Worm (Caenorhabditis elegans) whole organism, L3 larva: Measurements from ENCODE around the gene spig-9.

Source experiments
- aly-2 ChIP-seq: fragments of 150-350 bp; optimal IDR thresholded peaks from 2 replicates; lab custom pipeline; 2014; ENCODE audit warnings: missing biosample characterization, missing genetic modification characterization
- ama-1 ChIP-seq: fragments of 150-350 bp; optimal IDR thresholded peaks from 2 replicates; lab custom pipeline; 2018
- ceh-16 ChIP-seq: sonication (generic microtip); optimal IDR thresholded peaks from 2 replicates; lab custom pipeline; 2017; ENCODE audit warnings: missing biosample characterization, missing genetic modification characterization
- ceh-28 ChIP-seq: fragments of 150-350 bp; optimal IDR thresholded peaks from 2 replicates; lab custom pipeline; 2014; ENCODE audit warnings: missing biosample characterization, missing genetic modification reagents, missing genetic modification characterization
- egl-5 ChIP-seq: fragments of 150-350 bp; optimal IDR thresholded peaks from 2 replicates; lab custom pipeline; 2017; ENCODE audit warnings: missing biosample characterization, missing genetic modification reagents, missing genetic modification characterization, inconsistent platforms
- elt-2 ChIP-seq: sonication (generic microtip); optimal IDR thresholded peaks from 2 replicates; lab custom pipeline; 2016; ENCODE audit warnings: missing genetic modification reagents, mild to moderate bottlenecking, missing genetic modification characterization, missing compliant biosample characterization
- elt-3 ChIP-seq, 3 experiments: fragments of 150-350 bp in 1 of 3; sonication (generic microtip) in 2 of 3; optimal IDR thresholded peaks; 2 replicates in 2 of 3; 4 replicates in 1 of 3; lab custom pipeline; 2014 to 2017; ENCODE audit warnings: missing biosample characterization in 3 of 3, missing genetic modification characterization in 3 of 3
- fkh-10 ChIP-seq: sonication (generic microtip); optimal IDR thresholded peaks from 2 replicates; lab custom pipeline; 2017; ENCODE audit warnings: missing biosample characterization, missing genetic modification reagents, missing genetic modification characterization
- fkh-2 ChIP-seq: fragments of 150-350 bp; optimal IDR thresholded peaks from 2 replicates; lab custom pipeline; 2014; ENCODE audit warnings: missing biosample characterization, missing genetic modification reagents, missing genetic modification characterization
- fos-1 ChIP-seq: fragments of 150-350 bp; optimal IDR thresholded peaks from 2 replicates; lab custom pipeline; 2014; ENCODE audit warnings: missing biosample characterization, missing genetic modification characterization
- hmg-11 ChIP-seq: sonication (generic microtip); optimal IDR thresholded peaks from 2 replicates; lab custom pipeline; 2016; ENCODE audit warnings: missing genetic modification characterization, missing compliant biosample characterization
- jun-1 ChIP-seq: fragments of 150-350 bp; optimal IDR thresholded peaks from 2 replicates; lab custom pipeline; 2014; ENCODE audit warnings: missing biosample characterization, missing genetic modification reagents, missing genetic modification characterization
- lin-39 ChIP-seq: fragments of 150-350 bp; optimal IDR thresholded peaks from 2 replicates; lab custom pipeline; 2018; ENCODE audit warnings: missing biosample characterization, missing genetic modification reagents, missing genetic modification characterization
- lsy-12 ChIP-seq: sonication (generic microtip); optimal IDR thresholded peaks from 2 replicates; lab custom pipeline; 2016; ENCODE audit warnings: mild to moderate bottlenecking, missing genetic modification characterization, missing compliant biosample characterization
- mdl-1 ChIP-seq: fragments of 150-350 bp; optimal IDR thresholded peaks from 2 replicates; lab custom pipeline; 2014; ENCODE audit warnings: missing biosample characterization, missing genetic modification characterization
- nfya-1 ChIP-seq: sonication (generic microtip); optimal IDR thresholded peaks from 2 replicates; lab custom pipeline; 2017; ENCODE audit warnings: missing genetic modification characterization, mild to moderate bottlenecking, missing compliant biosample characterization, antibody characterized with exemption, moderate library complexity; ENCODE audit not compliant: insufficient read depth
- nhr-11 ChIP-seq: fragments of 150-350 bp; optimal IDR thresholded peaks from 2 replicates; lab custom pipeline; 2014; ENCODE audit warnings: missing biosample characterization, missing genetic modification characterization
- nhr-12 ChIP-seq: fragments of 150-350 bp; optimal IDR thresholded peaks from 2 replicates; lab custom pipeline; 2014; ENCODE audit warnings: missing biosample characterization, missing genetic modification characterization
- nhr-23 ChIP-seq: fragments of 150-350 bp; optimal IDR thresholded peaks from 2 replicates; lab custom pipeline; 2014; ENCODE audit warnings: missing biosample characterization, missing genetic modification reagents, missing genetic modification characterization
- nhr-237 ChIP-seq: fragments of 150-350 bp; optimal IDR thresholded peaks from 2 replicates; lab custom pipeline; 2014; ENCODE audit warnings: missing biosample characterization, missing genetic modification characterization
- nhr-25 ChIP-seq: sonication (generic microtip); optimal IDR thresholded peaks from 2 replicates; lab custom pipeline; 2017; ENCODE audit warnings: missing biosample characterization, missing genetic modification characterization
- nhr-28 ChIP-seq: fragments of 150-350 bp; optimal IDR thresholded peaks from 2 replicates; lab custom pipeline; 2014; ENCODE audit warnings: missing biosample characterization, missing genetic modification characterization
- nhr-43 ChIP-seq: sonication (generic microtip); optimal IDR thresholded peaks from 2 replicates; lab custom pipeline; 2016; ENCODE audit warnings: mild to moderate bottlenecking, missing genetic modification characterization, missing compliant biosample characterization; ENCODE audit not compliant: poor library complexity, severe bottlenecking
- nhr-67 ChIP-seq: fragments of 150-350 bp; optimal IDR thresholded peaks from 2 replicates; lab custom pipeline; 2014; ENCODE audit warnings: missing biosample characterization, missing genetic modification characterization
- nhr-76 ChIP-seq: fragments of 150-350 bp; sonication (generic microtip); optimal IDR thresholded peaks from 5 replicates; lab custom pipeline; 2014; ENCODE audit warnings: missing biosample characterization, missing genetic modification characterization
- nhr-77 ChIP-seq: fragments of 150-350 bp; optimal IDR thresholded peaks from 2 replicates; lab custom pipeline; 2014; ENCODE audit warnings: missing biosample characterization, missing genetic modification characterization
- pha-4 ChIP-seq: fragments of 150-350 bp; optimal IDR thresholded peaks from 2 replicates; lab custom pipeline; 2014; ENCODE audit warnings: missing biosample characterization, missing genetic modification reagents, missing genetic modification characterization
- pqm-1 ChIP-seq: fragments of 150-350 bp; optimal IDR thresholded peaks from 2 replicates; lab custom pipeline; 2017; ENCODE audit warnings: missing biosample characterization, missing genetic modification characterization, inconsistent platforms
- skn-1 ChIP-seq: fragments of 150-350 bp; optimal IDR thresholded peaks from 2 replicates; lab custom pipeline; 2014; ENCODE audit warnings: missing biosample characterization, missing genetic modification characterization
- snpc-4 ChIP-seq: fragments of 150-350 bp; optimal IDR thresholded peaks from 2 replicates; lab custom pipeline; 2014; ENCODE audit warnings: missing biosample characterization, missing genetic modification characterization
- tbx-2 ChIP-seq: sonication (generic microtip); optimal IDR thresholded peaks from 2 replicates; lab custom pipeline; 2016; ENCODE audit warnings: mild to moderate bottlenecking, missing genetic modification characterization, missing compliant biosample characterization
- unc-39 ChIP-seq: sonication (generic microtip); optimal IDR thresholded peaks from 4 replicates; lab custom pipeline; 2017; ENCODE audit warnings: missing biosample characterization, missing genetic modification characterization
- unc-62 ChIP-seq: fragments of 150-350 bp; sonication (generic microtip); optimal IDR thresholded peaks from 4 replicates; lab custom pipeline; 2014; ENCODE audit warnings: missing biosample characterization, missing genetic modification reagents, missing genetic modification characterization
- ztf-11 ChIP-seq: fragments of 150-350 bp; optimal IDR thresholded peaks from 2 replicates; lab custom pipeline; 2014; ENCODE audit warnings: missing biosample characterization, missing genetic modification characterization
- ztf-4 ChIP-seq: fragments of 150-350 bp; optimal IDR thresholded peaks from 2 replicates; lab custom pipeline; 2014; ENCODE audit warnings: missing biosample characterization, missing genetic modification characterization

Gene spig-9

DNA sequence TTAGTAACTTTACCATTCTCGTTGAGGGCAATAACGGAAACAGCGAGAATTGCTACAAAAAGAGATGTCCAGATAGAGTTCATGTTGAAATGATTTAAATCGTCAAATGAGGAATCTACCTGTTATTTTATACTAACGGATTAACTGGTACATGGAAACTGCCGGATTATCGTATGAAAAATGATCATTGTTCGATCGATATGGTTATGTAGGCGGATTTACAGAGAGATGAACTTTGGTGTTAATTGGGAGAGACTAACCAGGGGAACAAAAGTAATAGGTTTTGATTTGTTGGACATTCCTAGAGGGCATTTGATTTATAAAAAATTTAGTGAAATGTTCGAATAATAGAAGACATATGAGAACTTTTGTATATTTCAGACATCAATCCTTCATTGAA is at the start of gene spig-9:
Gene spig-9, minus strand, starts transcription at position 101 of the 400 bp plus-strand sequence.
- no peak for TF ChIP-seq jun-1 (tag; lab: Kevin White, UChicago)
- no peak for TF ChIP-seq ama-1 (lab: Kevin White, UChicago)
- no peak for TF ChIP-seq unc-39 (tag; lab: Kevin White, UChicago)
- TF ChIP-seq aly-2 (tag; lab: Kevin White, UChicago): no peak
- no peak for TF ChIP-seq nhr-12 (tag; lab: Kevin White, UChicago)
- TF ChIP-seq nhr-11 (tag; lab: Kevin White, UChicago): no peak
- no peak for TF ChIP-seq ztf-4 (tag; lab: Kevin White, UChicago)
- TF ChIP-seq nhr-76 (tag; lab: Kevin White, UChicago): no peak
- no peak for TF ChIP-seq nhr-28 (tag; lab: Kevin White, UChicago)

DNA sequence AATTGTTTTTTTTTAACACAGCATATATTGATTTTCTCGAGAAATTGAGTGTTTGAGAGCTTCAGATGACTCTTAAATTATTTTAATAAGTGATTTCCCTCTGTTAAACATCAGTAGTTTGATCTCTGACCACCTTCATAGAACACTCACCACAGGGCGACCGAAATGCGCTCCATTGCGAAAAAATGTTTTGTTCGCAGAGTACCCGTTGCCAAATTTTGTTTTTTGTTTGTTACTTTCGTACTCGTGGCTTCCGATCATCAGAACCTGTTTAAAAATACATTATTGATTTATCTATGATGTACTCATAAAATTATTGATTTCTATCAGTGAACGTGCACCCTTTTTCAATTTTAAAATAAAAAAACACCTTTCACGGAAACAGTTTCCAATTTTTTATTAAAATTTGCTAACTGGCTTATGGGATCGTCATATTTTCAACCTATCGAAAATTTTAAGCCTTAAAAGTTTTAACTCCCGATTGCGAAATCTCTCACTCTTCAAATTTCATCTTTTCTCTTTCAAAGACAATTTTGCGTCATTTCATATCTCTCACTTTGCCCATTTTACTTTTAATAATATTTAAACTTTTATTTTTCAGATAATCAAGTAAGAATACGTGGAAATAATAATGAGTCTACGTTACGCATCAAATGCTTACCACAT is 49.1 kb upstream of the spig-9 start, which contains the start of gene letm-1:
Gene letm-1, plus strand, starts transcription at position 598 of the 666 bp plus-strand sequence.
- TF ChIP-seq snpc-4 (tag; lab: Kevin White, UChicago) (peak; percentile 22), ceh-28 (tag; lab: Kevin White, UChicago) (peak; percentile 16), elt-2 (peak; percentile 39), nhr-25 (tag; lab: Kevin White, UChicago) (no peak), fos-1 (no peak), hmg-11 (tag; lab: Kevin White, UChicago) (no peak), pha-4 (tag; lab: Kevin White, UChicago) (peak; percentile 49), mdl-1 (no peak), pqm-1 (tag; lab: Kevin White, UChicago) (peak; percentile 65), nfya-1 (peak; percentile 12)

DNA sequence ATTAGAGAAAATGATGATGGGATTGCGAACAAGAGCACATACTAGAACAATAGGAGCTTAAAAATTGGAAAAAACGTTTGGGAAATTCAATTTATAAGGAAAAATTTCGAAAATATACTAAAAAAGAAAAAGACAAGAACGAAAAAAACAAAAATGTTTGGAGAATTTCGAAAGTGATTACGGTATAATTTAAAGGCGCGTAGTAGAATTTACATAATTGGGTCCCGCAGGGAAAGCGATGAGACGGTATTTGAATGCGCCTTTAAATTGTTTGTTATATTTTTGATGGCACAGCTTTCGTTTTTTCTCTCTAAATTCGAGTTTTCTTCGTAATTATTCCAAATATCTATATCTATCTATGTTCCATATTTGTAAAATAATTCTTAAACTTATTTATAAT is 48.4 kb upstream of the spig-9 start:
- TF ChIP-seq ceh-28 (tag; lab: Kevin White, UChicago): no peak
- no peak for TF ChIP-seq nhr-11 (tag; lab: Kevin White, UChicago)
- TF ChIP-seq mdl-1: no peak
- no peak for TF ChIP-seq ztf-11 (tag; lab: Kevin White, UChicago)
- TF ChIP-seq ama-1 (lab: Kevin White, UChicago): no peak
- TF ChIP-seq lsy-12 (tag; lab: Kevin White, UChicago): no peak
- TF ChIP-seq tbx-2 (tag; lab: Kevin White, UChicago): no peak
- TF ChIP-seq unc-62 (GFP tag; lab: Kevin White, UChicago): no peak
- TF ChIP-seq elt-2: no peak
- TF ChIP-seq ztf-4 (tag; lab: Kevin White, UChicago): no peak
- no peak for TF ChIP-seq nfya-1
- no peak for TF ChIP-seq nhr-12 (tag; lab: Kevin White, UChicago)
- no peak for TF ChIP-seq egl-5 (tag; lab: Kevin White, UChicago)
- no peak for TF ChIP-seq nhr-67
- TF ChIP-seq fkh-10 (GFP tag; lab: Kevin White, UChicago): no peak
- TF ChIP-seq lin-39: no peak
- no peak for TF ChIP-seq nhr-237 (tag; lab: Kevin White, UChicago)
- TF ChIP-seq nhr-28 (tag; lab: Kevin White, UChicago): no peak
- no peak for TF ChIP-seq elt-3 (tag; optimal IDR thresholded peaks at IDR 0.05; lab: Kevin White, UChicago)
- no peak for TF ChIP-seq aly-2 (tag; lab: Kevin White, UChicago)
- TF ChIP-seq, all 47 proteins: peak for 0

DNA sequence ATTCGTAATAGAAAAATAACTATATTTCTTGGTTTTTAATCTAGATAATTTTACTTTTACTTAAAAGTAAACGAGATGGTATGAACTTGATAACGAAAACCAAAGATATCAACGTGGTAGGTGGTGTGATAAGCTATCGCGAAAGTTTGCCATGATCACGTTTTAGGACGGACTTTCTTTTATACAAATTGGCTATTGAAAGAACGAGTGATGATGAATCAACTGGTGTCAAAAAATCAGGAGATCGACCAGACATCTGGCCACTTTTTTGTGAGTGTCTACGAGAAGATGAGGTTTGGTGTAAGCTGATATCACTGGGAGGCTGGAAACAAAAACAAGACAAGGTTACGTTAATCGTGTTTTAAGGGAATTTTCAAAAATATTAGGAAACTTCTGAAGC is 47.5 kb upstream of the spig-9 start:
- TF ChIP-seq fkh-2 (tag; lab: Kevin White, UChicago) (no peak), nhr-43 (peak; percentile 19), nhr-11 (tag; lab: Kevin White, UChicago) (no peak), aly-2 (tag; lab: Kevin White, UChicago) (no peak), nfya-1 (peak; percentile 23), nhr-25 (tag; lab: Kevin White, UChicago) (peak; percentile 23), nhr-28 (tag; lab: Kevin White, UChicago) (no peak), pqm-1 (tag; lab: Kevin White, UChicago) (peak; percentile 15), ceh-16 (tag; lab: Kevin White, UChicago) (no peak), nhr-77 (tag; lab: Kevin White, UChicago) (no peak), elt-3 (tag; optimal IDR thresholded peaks at IDR 0.05; lab: Kevin White, UChicago) (peak in 2 of 3 experiments; percentile 22 to 74), skn-1 (tag; lab: Kevin White, UChicago) (no peak), jun-1 (tag; lab: Kevin White, UChicago) (peak; percentile 41), nhr-237 (tag; lab: Kevin White, UChicago) (no peak), nhr-23 (peak; percentile 39), ama-1 (lab: Kevin White, UChicago) (no peak), unc-62 (GFP tag; lab: Kevin White, UChicago) (no peak)
- TF ChIP-seq, all 47 proteins: peak for 7
